Worm (Caenorhabditis elegans): Measurements from ENCODE around the gene lact-1.

DNA sequence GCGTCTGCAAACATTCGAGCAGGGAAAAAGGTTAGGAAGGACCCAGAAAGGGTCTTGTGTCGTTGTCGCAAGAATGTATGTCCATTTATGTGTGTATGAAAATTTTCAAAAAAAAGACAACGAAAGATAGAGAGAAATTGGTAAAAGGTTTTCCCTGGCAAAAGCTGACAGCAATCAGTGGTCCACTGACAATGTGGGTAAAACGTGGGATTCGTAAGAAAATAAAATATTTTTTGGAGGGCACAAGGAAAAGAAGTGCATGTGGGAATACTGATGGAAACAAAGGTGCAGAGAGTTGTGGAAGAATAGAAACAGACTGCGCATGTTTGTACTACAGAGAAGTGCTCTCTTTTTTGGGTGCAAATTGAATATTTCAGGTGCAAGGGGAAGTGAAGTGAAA lies 23.0 kb upstream of the lact-1 start:
- TF ChIP-seq ces-1 (GFP tag; optimal IDR thresholded peaks at IDR 0.05) (no peak), pha-4 (tag; optimal IDR thresholded peaks at IDR 0.05) (no peak), unc-62 (GFP tag; optimal IDR thresholded peaks at IDR 0.05) (no peak), M03D4.4 (tag; optimal IDR thresholded peaks at IDR 0.05) (no peak), bed-3 (GFP tag; optimal IDR thresholded peaks at IDR 0.05) (no peak), drap-1 (GFP tag; optimal IDR thresholded peaks at IDR 0.05) (no peak)
